ENCODE assay signal across 1 fruit fly cellular context in genomic region chr3R:21824407-21825006, dm6.
A peak's percentile ranks its signal among the peaks of the same experiment; 100 is the strongest.
TF ChIP-seq lines count a peak whose summit lies in the region.

No protein-coding gene starts in this region.

TF ChIP-seq in whole organism, embryonic, 481 proteins besides CTCF, POLR2A, EP300 and RAD21 (continued from another document):
- TF ChIP-seq CG7928 (GFP tag; optimal IDR thresholded peaks at IDR 0.05; lab: Kevin White, UChicago) (no peak), Hr39 (optimal IDR thresholded peaks at IDR 0.05; lab: Kevin White, UChicago) (no peak), Ada2b (GFP tag; IDR thresholded peaks at IDR 0.05; lab: Robert Waterston, UW) (0 out of 2 replicates have a peak, but pooled peaks have one; percentile 3), grn (GFP tag; optimal IDR thresholded peaks at IDR 0.05; lab: Kevin White, UChicago) (no peak), YL-1 (GFP tag; optimal IDR thresholded peaks at IDR 0.05; lab: Kevin White, UChicago) (no peak), CG12104 (GFP tag; optimal IDR thresholded peaks at IDR 0.05; lab: Kevin White, UChicago) (no peak), CG33557 (GFP tag; optimal IDR thresholded peaks at IDR 0.05; lab: Kevin White, UChicago) (no peak), ATbp (GFP tag; optimal IDR thresholded peaks at IDR 0.05; lab: Kevin White, UChicago) (no peak), CG8359 (GFP tag; optimal IDR thresholded peaks at IDR 0.05; lab: Kevin White, UChicago; ENCODE audit: borderline replicate concordance) (no peak), Max (GFP tag; optimal IDR thresholded peaks at IDR 0.05; lab: Kevin White, UChicago) (no peak), mirr (GFP tag; optimal IDR thresholded peaks at IDR 0.05; lab: Kevin White, UChicago) (no peak), Meics (GFP tag; optimal IDR thresholded peaks at IDR 0.05; lab: Kevin White, UChicago) (no peak), nom (GFP tag; optimal IDR thresholded peaks at IDR 0.05; lab: Kevin White, UChicago) (peak; percentile 88), D19B (GFP tag; optimal IDR thresholded peaks at IDR 0.05; lab: Kevin White, UChicago) (no peak), CG4424 (GFP tag; optimal IDR thresholded peaks at IDR 0.05; lab: Kevin White, UChicago) (no peak), CG15479 (GFP tag; optimal IDR thresholded peaks at IDR 0.05; lab: Kevin White, UChicago) (peak; percentile 10), z (GFP tag; IDR thresholded peaks at IDR 0.05; lab: Robert Waterston, UW) (peak; percentile 63; the same call in 2 of the 3 replicates), ttk (GFP tag; IDR thresholded peaks at IDR 0.05; lab: Robert Waterston, UW) (no peak), HLH3B (GFP tag; IDR thresholded peaks at IDR 0.05; lab: Robert Waterston, UW) (no peak), ham (GFP tag; IDR thresholded peaks at IDR 0.05; lab: Robert Waterston, UW) (no peak), tgo (GFP tag; IDR thresholded peaks at IDR 0.05; lab: Robert Waterston, UW) (no peak), Poxn (GFP tag; IDR thresholded peaks at IDR 0.05; lab: Robert Waterston, UW) (no peak), CG8281 (tag; optimal IDR thresholded peaks at IDR 0.05; lab: Kevin White, UChicago) (no peak), CG4404 (GFP tag; IDR thresholded peaks at IDR 0.05; lab: Robert Waterston, UW) (no peak), PHDP (tag; optimal IDR thresholded peaks at IDR 0.05; lab: Kevin White, UChicago) (no peak), CG16863 (GFP tag; optimal IDR thresholded peaks at IDR 0.05; lab: Kevin White, UChicago) (no peak), D (optimal IDR thresholded peaks at IDR 0.05; lab: Kevin White, UChicago) (peak; percentile 87), D (GFP tag; optimal IDR thresholded peaks at IDR 0.05; lab: Kevin White, UChicago) (no peak), CG34376 (GFP tag; optimal IDR thresholded peaks at IDR 0.05; lab: Kevin White, UChicago) (no peak), CG1647 (GFP tag; optimal IDR thresholded peaks at IDR 0.05; lab: Kevin White, UChicago) (no peak), sima (GFP tag; optimal IDR thresholded peaks at IDR 0.05; lab: Kevin White, UChicago) (no peak), NFAT (GFP tag; IDR thresholded peaks at IDR 0.05; lab: Robert Waterston, UW) (no peak), vnd (GFP tag; IDR thresholded peaks at IDR 0.05; lab: Robert Waterston, UW; ENCODE audit: partially characterized antibody) (no peak), crol (GFP tag; IDR thresholded peaks at IDR 0.05; lab: Robert Waterston, UW) (peak; percentile 89), CG9727 (GFP tag; optimal IDR thresholded peaks at IDR 0.05; lab: Kevin White, UChicago) (no peak), Atf6 (GFP tag; IDR thresholded peaks at IDR 0.05; lab: Robert Waterston, UW) (no peak)
